Worm (Caenorhabditis elegans): ENCODE results near the gene F41G3.18.

The F41G3.18 gene

DNA sequence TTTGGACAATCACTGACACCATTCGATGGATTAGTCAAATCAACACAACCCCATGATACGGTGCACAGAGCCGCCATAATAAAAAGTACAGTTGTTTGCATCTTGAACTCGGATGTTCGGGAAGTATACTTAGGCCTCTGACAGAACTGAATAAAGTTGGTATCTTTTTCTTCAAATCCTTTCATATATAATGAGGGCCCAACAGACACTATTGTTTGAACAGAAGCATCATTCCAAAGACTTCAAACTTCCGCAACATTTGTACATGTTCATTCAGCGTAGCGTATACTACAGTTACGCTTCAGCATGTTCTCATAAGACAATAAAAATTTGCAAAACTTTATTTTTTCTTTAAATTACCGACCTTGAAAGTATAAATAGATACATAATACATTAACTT lies 16.1 kb upstream of the F41G3.18 start, which contains the start of gene F41G3.19:
F41G3.19 (minus strand) TSS at position 101 of the 400 bp plus-strand sequence.
- no peak for TF ChIP-seq tbx-2 (tag; optimal IDR thresholded peaks at IDR 0.05)
- no peak for TF ChIP-seq elt-3 (tag; optimal IDR thresholded peaks at IDR 0.05)
- TF ChIP-seq ztf-11 (tag; optimal IDR thresholded peaks at IDR 0.05) = no peak
- no peak for TF ChIP-seq skn-1 (tag; optimal IDR thresholded peaks at IDR 0.05)
- TF ChIP-seq eor-1 (tag; optimal IDR thresholded peaks at IDR 0.05) = no peak
- TF ChIP-seq pqm-1 (tag; optimal IDR thresholded peaks at IDR 0.05) = no peak
- no peak for TF ChIP-seq pha-4 (tag; optimal IDR thresholded peaks at IDR 0.05)
- no peak for TF ChIP-seq sea-2 (GFP tag; optimal IDR thresholded peaks at IDR 0.05)
- no peak for TF ChIP-seq hmg-11 (tag; optimal IDR thresholded peaks at IDR 0.05)

- TF ChIP-seq ztf-4 (tag; optimal IDR thresholded peaks at IDR 0.05) (no peak), ama-1 (optimal IDR thresholded peaks at IDR 0.05) (no peak), nhr-12 (tag; optimal IDR thresholded peaks at IDR 0.05) (no peak), jun-1 (tag; optimal IDR thresholded peaks at IDR 0.05) (no peak), nhr-25 (tag; optimal IDR thresholded peaks at IDR 0.05) (no peak), unc-62 (GFP tag; optimal IDR thresholded peaks at IDR 0.05) (no peak), eor-1 (tag; optimal IDR thresholded peaks at IDR 0.05) (no peak), zag-1 (tag; optimal IDR thresholded peaks at IDR 0.05) (no peak), egl-27 (tag; optimal IDR thresholded peaks at IDR 0.05) (no peak)
These were observed 15.3 kb upstream of the F41G3.18 start, which contains the start of gene F41G3.21 for ce11 chrII:6752850-6753249. TSS of gene F41G3.21 (minus strand) at chrII:6752950.

DNA sequence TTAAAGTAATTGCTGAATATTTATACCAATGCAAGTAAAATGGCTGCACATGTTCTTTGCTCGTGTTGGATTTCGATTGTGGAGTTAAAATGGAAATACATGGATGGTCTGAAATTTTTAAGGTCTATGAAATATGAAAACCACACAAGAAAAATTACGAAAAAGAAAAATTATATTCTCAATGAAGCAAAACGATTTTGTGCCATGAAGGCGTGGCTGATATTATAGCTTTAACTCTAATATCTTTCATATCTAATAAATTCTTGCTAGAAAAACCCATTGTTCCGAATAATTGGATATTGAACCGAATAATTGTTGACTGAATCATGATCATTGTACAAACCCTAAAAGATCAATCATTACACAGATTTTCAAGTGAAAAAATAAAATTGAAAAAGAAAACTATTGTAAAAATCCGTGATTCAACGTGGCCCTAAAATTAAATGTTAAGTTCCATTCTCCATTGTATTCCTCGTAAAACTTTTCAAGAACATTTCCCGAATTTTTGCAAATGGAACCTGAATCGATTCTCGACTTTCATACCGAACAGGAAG lies 13.4 kb upstream of the F41G3.18 start, which contains the start of the genes srx-95 and fis-1:
srx-95 (minus strand) TSS at position 101 of the 554 bp plus-strand sequence.
fis-1 (plus strand) TSS at position 504 of the 554 bp plus-strand sequence.
- no peak for TF ChIP-seq egl-5 (tag; optimal IDR thresholded peaks at IDR 0.05)
- no peak for TF ChIP-seq pha-4 (tag; optimal IDR thresholded peaks at IDR 0.05)
- no peak for TF ChIP-seq lsy-12 (tag; optimal IDR thresholded peaks at IDR 0.05)
- TF ChIP-seq egl-27 (tag; optimal IDR thresholded peaks at IDR 0.05) = no peak
- TF ChIP-seq unc-39 (tag; optimal IDR thresholded peaks at IDR 0.05) = no peak
- TF ChIP-seq nfya-1 (tag; optimal IDR thresholded peaks at IDR 0.05; ENCODE audit: insufficient read depth) = no peak
- no peak for TF ChIP-seq daf-12 (tag; optimal IDR thresholded peaks at IDR 0.05)
- no peak for TF ChIP-seq nhr-28 (tag; optimal IDR thresholded peaks at IDR 0.05)
- TF ChIP-seq lin-39 (tag; optimal IDR thresholded peaks at IDR 0.05) = no peak
- TF ChIP-seq skn-1 (tag; optimal IDR thresholded peaks at IDR 0.05) = no peak
- TF ChIP-seq elt-1 (tag; optimal IDR thresholded peaks at IDR 0.05) = no peak
- TF ChIP-seq nhr-76 (tag; optimal IDR thresholded peaks at IDR 0.05) = no peak
- TF ChIP-seq ceh-16 (tag; optimal IDR thresholded peaks at IDR 0.05) = no peak
- TF ChIP-seq mml-1 (tag; optimal IDR thresholded peaks at IDR 0.05) = no peak
- no peak for TF ChIP-seq fos-1 (tag; optimal IDR thresholded peaks at IDR 0.05)

ce11 chrII:6756232-6756631 lies 11.9 kb upstream of the F41G3.18 start, which contains the start of gene F41G3.3:
TSS of gene F41G3.3 (plus strand) at chrII:6756532.
- TF ChIP-seq nhr-28 (tag; optimal IDR thresholded peaks at IDR 0.05) (no peak), fkh-2 (tag; optimal IDR thresholded peaks at IDR 0.05) (no peak), unc-39 (tag; optimal IDR thresholded peaks at IDR 0.05) (no peak), eor-1 (tag; optimal IDR thresholded peaks at IDR 0.05) (no peak)

DNA sequence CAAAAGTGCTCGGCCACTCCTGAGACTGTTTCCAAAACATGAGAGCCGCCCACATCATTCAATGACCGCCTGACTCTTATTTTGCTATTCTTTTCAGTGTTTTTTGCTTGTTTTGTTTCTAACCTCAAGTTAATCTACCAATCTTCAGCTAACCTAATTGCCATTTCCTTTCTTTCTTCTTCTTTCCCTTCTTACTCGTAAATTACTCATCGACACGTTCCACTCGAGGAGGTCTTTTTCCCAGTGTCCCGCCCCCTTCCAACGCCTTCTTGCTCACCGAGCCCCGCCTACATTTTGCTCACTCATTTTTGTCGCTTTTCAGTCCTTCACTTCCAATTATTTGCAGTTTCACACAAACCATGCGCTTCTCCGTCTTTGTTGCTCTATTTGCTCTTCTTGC lies 3.4 kb upstream of the F41G3.18 start, which contains the start of gene nlp-50:
nlp-50 (plus strand) TSS at position 301 of the 400 bp plus-strand sequence.
- TF ChIP-seq jun-1 (tag; optimal IDR thresholded peaks at IDR 0.05) (no peak), ceh-9 (tag; optimal IDR thresholded peaks at IDR 0.05) (no peak), snpc-4 (tag; optimal IDR thresholded peaks at IDR 0.05) (no peak), ceh-16 (tag; optimal IDR thresholded peaks at IDR 0.05) (no peak), elt-1 (tag; optimal IDR thresholded peaks at IDR 0.05) (no peak), egl-27 (tag; optimal IDR thresholded peaks at IDR 0.05) (no peak), ama-1 (optimal IDR thresholded peaks at IDR 0.05) (no peak), lin-39 (tag; optimal IDR thresholded peaks at IDR 0.05) (no peak), aly-2 (tag; optimal IDR thresholded peaks at IDR 0.05) (no peak), nhr-76 (tag; optimal IDR thresholded peaks at IDR 0.05) (no peak)
